Worm (Caenorhabditis elegans) whole organism, midembryonic: Measurements from ENCODE around the gene gcy-22.

Source experiments
- T22C8.4 ChIP-seq: fragments of 200-800 bp; sonication (Bioruptor generic); IDR thresholded peaks from 2 replicates; pipeline ENCODE4 v1.3.6; 2022; ENCODE audit warnings: missing genetic modification characterization, missing compliant biosample characterization
- cog-1 ChIP-seq: sonication (generic microtip); optimal IDR thresholded peaks from 2 replicates; lab custom pipeline; 2016; ENCODE audit warnings: missing genetic modification characterization, missing compliant biosample characterization
- flt-1 ChIP-seq: fragments of 200-800 bp; sonication (Bioruptor generic); IDR thresholded peaks from 2 replicates; pipeline ENCODE4 v1.3.6; 2022; ENCODE audit warnings: missing genetic modification characterization, missing compliant biosample characterization
- klf-2 ChIP-seq: fragments of 200-800 bp; sonication (Bioruptor generic); conservative IDR thresholded peaks from 2 replicates; pipeline ENCODE4 v1.3.6; 2022; ENCODE audit warnings: missing genetic modification reagents, missing genetic modification characterization, missing compliant biosample characterization
- med-1 ChIP-seq: sonication (generic microtip); optimal IDR thresholded peaks from 2 replicates; lab custom pipeline; 2017; ENCODE audit warnings: missing genetic modification characterization, mild to moderate bottlenecking, missing compliant biosample characterization, antibody characterized with exemption, missing genetic modification reagents; ENCODE audit not compliant: insufficient read depth
- ref-1 ChIP-seq: fragments of 200-800 bp; sonication (Bioruptor generic); conservative IDR thresholded peaks from 2 replicates; pipeline ENCODE4 v1.3.6; 2022; ENCODE audit warnings: missing genetic modification reagents, missing genetic modification characterization, missing compliant biosample characterization
- tab-1 ChIP-seq: fragments of 200-800 bp; sonication (Bioruptor generic); IDR thresholded peaks from 2 replicates; pipeline ENCODE4 v1.3.6; 2022; ENCODE audit warnings: missing genetic modification characterization, missing compliant biosample characterization
- ztf-23 ChIP-seq: fragments of 200-800 bp; sonication (Bioruptor generic); IDR thresholded peaks from 2 replicates; pipeline ENCODE4 v1.3.6; 2022; ENCODE audit warnings: missing genetic modification reagents, missing genetic modification characterization, missing compliant biosample characterization
- ztf-29 ChIP-seq: fragments of 200-800 bp; sonication (Bioruptor generic); IDR thresholded peaks from 2 replicates; pipeline ENCODE4 v1.3.6; 2022; ENCODE audit warnings: missing genetic modification reagents, missing genetic modification characterization, missing compliant biosample characterization

Gene gcy-22

ce11 chrV:20782188-20782587, 42.7 kb downstream of the gcy-22 start:
- TF ChIP-seq med-1 (GFP tag; lab: Kevin White, UChicago) = no peak
- no peak for TF ChIP-seq ref-1 (GFP tag; lab: Robert Waterston, UW)
- TF ChIP-seq ztf-29 (GFP tag; lab: Robert Waterston, UW) = no peak
- no peak for TF ChIP-seq tab-1 (GFP tag; lab: Robert Waterston, UW)
- TF ChIP-seq ztf-23 (GFP tag; lab: Robert Waterston, UW) = no peak
- TF ChIP-seq flt-1 (GFP tag; lab: Robert Waterston, UW) = no peak
- no peak for TF ChIP-seq cog-1 (tag; lab: Kevin White, UChicago)
- no peak for TF ChIP-seq klf-2 (GFP tag; lab: Robert Waterston, UW)
- TF ChIP-seq T22C8.4 (GFP tag; lab: Robert Waterston, UW) = no peak

ce11 chrV:20781346-20781952, 43.4 kb downstream of the gcy-22 start:
- TF ChIP-seq klf-2 (GFP tag; lab: Robert Waterston, UW) (no peak), ref-1 (GFP tag; lab: Robert Waterston, UW) (no peak), ztf-29 (GFP tag; lab: Robert Waterston, UW) (no peak), flt-1 (GFP tag; lab: Robert Waterston, UW) (no peak), med-1 (GFP tag; lab: Kevin White, UChicago) (no peak), ztf-23 (GFP tag; lab: Robert Waterston, UW) (no peak), T22C8.4 (GFP tag; lab: Robert Waterston, UW) (no peak)

ce11 chrV:20780400-20780799, 44.5 kb downstream of the gcy-22 start, which contains the start of gene hif-1:
Gene hif-1, plus strand, starts transcription at chrV:20780407.
- no peak for TF ChIP-seq med-1 (GFP tag; lab: Kevin White, UChicago)
- TF ChIP-seq T22C8.4 (GFP tag; lab: Robert Waterston, UW) = no peak
- no peak for TF ChIP-seq tab-1 (GFP tag; lab: Robert Waterston, UW)
- TF ChIP-seq ztf-23 (GFP tag; lab: Robert Waterston, UW) = no peak
- TF ChIP-seq klf-2 (GFP tag; lab: Robert Waterston, UW) = no peak
- no peak for TF ChIP-seq ztf-29 (GFP tag; lab: Robert Waterston, UW)
- no peak for TF ChIP-seq ref-1 (GFP tag; lab: Robert Waterston, UW)
- TF ChIP-seq cog-1 (tag; lab: Kevin White, UChicago) = no peak
- TF ChIP-seq flt-1 (GFP tag; lab: Robert Waterston, UW) = no peak

- TF ChIP-seq cog-1 (tag; lab: Kevin White, UChicago) (no peak), ztf-29 (GFP tag; lab: Robert Waterston, UW) (no peak), flt-1 (GFP tag; lab: Robert Waterston, UW) (no peak), med-1 (GFP tag; lab: Kevin White, UChicago) (no peak), ref-1 (GFP tag; lab: Robert Waterston, UW) (no peak)
Observed at ce11 chrV:20779707-20780346, 45.0 kb downstream of the gcy-22 start.

ce11 chrV:20778886-20779285, 46.0 kb downstream of the gcy-22 start:
- TF ChIP-seq med-1 (GFP tag; lab: Kevin White, UChicago) = no peak
- no peak for TF ChIP-seq ref-1 (GFP tag; lab: Robert Waterston, UW)
- no peak for TF ChIP-seq ztf-23 (GFP tag; lab: Robert Waterston, UW)

ce11 chrV:20778257-20778697, 46.6 kb downstream of the gcy-22 start:
- TF ChIP-seq flt-1 (GFP tag; lab: Robert Waterston, UW) = peak; percentile 51; the same call in 1 of the 2 replicates
- TF ChIP-seq cog-1 (tag; lab: Kevin White, UChicago) = peak; percentile 87
- TF ChIP-seq tab-1 (GFP tag; lab: Robert Waterston, UW) = no peak
- no peak for TF ChIP-seq ztf-29 (GFP tag; lab: Robert Waterston, UW)
- TF ChIP-seq ztf-23 (GFP tag; lab: Robert Waterston, UW) = 0 out of 2 replicates have a peak, but pooled peaks have one; percentile 5
- no peak for TF ChIP-seq med-1 (GFP tag; lab: Kevin White, UChicago)
- TF ChIP-seq T22C8.4 (GFP tag; lab: Robert Waterston, UW) = no peak
- TF ChIP-seq klf-2 (GFP tag; lab: Robert Waterston, UW) = no peak

- TF ChIP-seq klf-2 (GFP tag; lab: Robert Waterston, UW) = no peak
- TF ChIP-seq med-1 (GFP tag; lab: Kevin White, UChicago) = no peak
- no peak for TF ChIP-seq ztf-23 (GFP tag; lab: Robert Waterston, UW)
- TF ChIP-seq T22C8.4 (GFP tag; lab: Robert Waterston, UW) = no peak
- no peak for TF ChIP-seq ref-1 (GFP tag; lab: Robert Waterston, UW)
- no peak for TF ChIP-seq cog-1 (tag; lab: Kevin White, UChicago)
- no peak for TF ChIP-seq ztf-29 (GFP tag; lab: Robert Waterston, UW)
- no peak for TF ChIP-seq flt-1 (GFP tag; lab: Robert Waterston, UW)
- TF ChIP-seq tab-1 (GFP tag; lab: Robert Waterston, UW) = no peak
Observed at ce11 chrV:20776761-20777160, 48.1 kb downstream of the gcy-22 start.

- TF ChIP-seq flt-1 (GFP tag; lab: Robert Waterston, UW) = no peak
- no peak for TF ChIP-seq klf-2 (GFP tag; lab: Robert Waterston, UW)
- no peak for TF ChIP-seq med-1 (GFP tag; lab: Kevin White, UChicago)
- no peak for TF ChIP-seq ztf-23 (GFP tag; lab: Robert Waterston, UW)
- no peak for TF ChIP-seq ref-1 (GFP tag; lab: Robert Waterston, UW)
- TF ChIP-seq ztf-29 (GFP tag; lab: Robert Waterston, UW) = no peak
- TF ChIP-seq tab-1 (GFP tag; lab: Robert Waterston, UW) = no peak
- no peak for TF ChIP-seq T22C8.4 (GFP tag; lab: Robert Waterston, UW)
- TF ChIP-seq cog-1 (tag; lab: Kevin White, UChicago) = no peak
Observed at ce11 chrV:20775269-20775668, 49.6 kb downstream of the gcy-22 start, which contains the start of gene F38A6.4. Gene F38A6.4, minus strand, starts transcription at chrV:20775369.
